Fruit fly (Drosophila melanogaster) whole organism, pupa: ENCODE data around the gene ninaG.

Experiments used
- CG10348 ChIP-seq: fragments of 200-800 bp; sonication (Bioruptor generic); IDR thresholded peaks from 2 replicates; pipeline ENCODE4 v1.3.6; 2022; ENCODE audit warnings: missing biosample characterization, missing genetic modification characterization
- CG17806 ChIP-seq: fragments of 200-800 bp; sonication (Bioruptor generic); optimal IDR thresholded peaks from 2 replicates; lab custom pipeline; 2018; ENCODE audit warnings: missing biosample characterization, mild to moderate bottlenecking, missing genetic modification characterization, moderate library complexity
- CG4496 ChIP-seq: fragments of 200-800 bp; sonication (Bioruptor generic); IDR thresholded peaks from 3 replicates; pipeline ENCODE4 v1.3.6; 2022; ENCODE audit warnings: missing biosample characterization, missing genetic modification characterization
- Ets98B ChIP-seq: fragments of 200-800 bp; sonication (Bioruptor generic); IDR thresholded peaks from 2 replicates; pipeline ENCODE4 v1.3.6; 2022; ENCODE audit warnings: missing biosample characterization, missing genetic modification characterization
- Pif1B ChIP-seq: fragments of 200-800 bp; sonication (Bioruptor generic); optimal IDR thresholded peaks from 3 replicates; lab custom pipeline; 2016; ENCODE audit warnings: missing biosample characterization, missing genetic modification characterization
- Snoo ChIP-seq: fragments of 200-800 bp; sonication (Bioruptor generic); optimal IDR thresholded peaks from 3 replicates; lab custom pipeline; 2017; ENCODE audit warnings: missing biosample characterization, mild to moderate bottlenecking, missing genetic modification characterization, inconsistent platforms
- gl ChIP-seq: fragments of 200-800 bp; sonication (Bioruptor generic); optimal IDR thresholded peaks from 2 replicates; lab custom pipeline; 2018; ENCODE audit warnings: missing biosample characterization, mild to moderate bottlenecking, missing genetic modification characterization

- TF ChIP-seq Snoo (tag; lab: Kevin White, UChicago) (no peak), Ets98B (GFP tag; lab: Robert Waterston, UW) (no peak), gl (tag; lab: Kevin White, UChicago) (no peak), Pif1B (GFP tag; lab: Kevin White, UChicago) (no peak), CG17806 (tag; lab: Kevin White, UChicago) (no peak), CG10348 (no peak), CG4496 (GFP tag; lab: Robert Waterston, UW) (no peak)
These were observed 28.7 kb downstream of the ninaG start for dm6 chr3R:11392805-11393204.
